Fruit fly (Drosophila melanogaster): Measurements from ENCODE around the gene r-l.

The r-l gene

dm6 chr3R:21060430-21061245 lies 12.5 kb downstream of the r-l start, which contains the start of gene Mvl (continued):
- TF ChIP-seq CG32006 (GFP tag; optimal IDR thresholded peaks at IDR 0.05) (no peak), esn (GFP tag; optimal IDR thresholded peaks at IDR 0.05) (no peak), net (GFP tag; optimal IDR thresholded peaks at IDR 0.05) (no peak), Sox102F (GFP tag; optimal IDR thresholded peaks at IDR 0.05) (no peak), achi (GFP tag; optimal IDR thresholded peaks at IDR 0.05) (peak; percentile 24), pdm3 (GFP tag; optimal IDR thresholded peaks at IDR 0.05) (no peak), Smox (GFP tag; optimal IDR thresholded peaks at IDR 0.05) (no peak), CG6854 (GFP tag; optimal IDR thresholded peaks at IDR 0.05) (no peak), CG10669 (GFP tag; optimal IDR thresholded peaks at IDR 0.05) (no peak), Gug (GFP tag; IDR thresholded peaks at IDR 0.05) (no peak), OdsH (GFP tag; optimal IDR thresholded peaks at IDR 0.05) (no peak), CG15336 (GFP tag; IDR thresholded peaks at IDR 0.05) (no peak; the same call in 1 of the 2 replicates), fd85E (GFP tag; optimal IDR thresholded peaks at IDR 0.05) (no peak), Ets96B (tag; optimal IDR thresholded peaks at IDR 0.05) (no peak), Met (GFP tag; optimal IDR thresholded peaks at IDR 0.05) (no peak), CG6276 (GFP tag; optimal IDR thresholded peaks at IDR 0.05) (no peak), CG8632 (GFP tag; optimal IDR thresholded peaks at IDR 0.05) (no peak), CG10631 (GFP tag; optimal IDR thresholded peaks at IDR 0.05) (no peak), cyc (GFP tag; optimal IDR thresholded peaks at IDR 0.05) (no peak), Hr39 (GFP tag; optimal IDR thresholded peaks at IDR 0.05) (no peak), topi (GFP tag; optimal IDR thresholded peaks at IDR 0.05) (no peak)

dm6 chr3R:21059486-21060356 lies 13.4 kb downstream of the r-l start:
- TF ChIP-seq dac (GFP tag; optimal IDR thresholded peaks at IDR 0.05), result no peak
- TF ChIP-seq CG4318 (GFP tag; optimal IDR thresholded peaks at IDR 0.05), result no peak
- TF ChIP-seq svp (GFP tag), result peak; percentile 70
- peak; percentile 8 for TF ChIP-seq Met (GFP tag; optimal IDR thresholded peaks at IDR 0.05)
- no peak for TF ChIP-seq acj6 (GFP tag; optimal IDR thresholded peaks at IDR 0.05)
- peak; percentile 47 for TF ChIP-seq vri (GFP tag; optimal IDR thresholded peaks at IDR 0.05)
- TF ChIP-seq Blimp-1 (GFP tag; optimal IDR thresholded peaks at IDR 0.05), result no peak
- TF ChIP-seq fkh (GFP tag; optimal IDR thresholded peaks at IDR 0.05), result peak; percentile 42
- TF ChIP-seq Sox102F (GFP tag; optimal IDR thresholded peaks at IDR 0.05), result peak; percentile 17
- no peak for TF ChIP-seq Ets96B (tag; optimal IDR thresholded peaks at IDR 0.05)
- no peak for TF ChIP-seq CG6792 (GFP tag; optimal IDR thresholded peaks at IDR 0.05)
- TF ChIP-seq Sox14 (GFP tag; optimal IDR thresholded peaks at IDR 0.05), result no peak
- no peak for TF ChIP-seq topi (GFP tag; optimal IDR thresholded peaks at IDR 0.05)
- TF ChIP-seq Eip78C (GFP tag), result peak; percentile 66
- TF ChIP-seq Smox (GFP tag; optimal IDR thresholded peaks at IDR 0.05), result no peak
- TF ChIP-seq CG10631 (GFP tag; optimal IDR thresholded peaks at IDR 0.05), result no peak
- TF ChIP-seq CG11902 (GFP tag; optimal IDR thresholded peaks at IDR 0.05), result no peak
- TF ChIP-seq CG16779 (tag; optimal IDR thresholded peaks at IDR 0.05), result no peak

- TF ChIP-seq CG6163 (GFP tag; IDR thresholded peaks at IDR 0.05), result no peak
Measured at dm6 chr3R:21057519-21057918, 15.6 kb downstream of the r-l start.

- TF ChIP-seq fkh (GFP tag; optimal IDR thresholded peaks at IDR 0.05) (no peak), vri (GFP tag; optimal IDR thresholded peaks at IDR 0.05) (no peak), CG11294 (GFP tag; IDR thresholded peaks at IDR 0.05) (no peak), Ets96B (tag; optimal IDR thresholded peaks at IDR 0.05) (no peak), lz (GFP tag; optimal IDR thresholded peaks at IDR 0.05) (no peak), net (GFP tag; optimal IDR thresholded peaks at IDR 0.05) (no peak), Sox15 (GFP tag; optimal IDR thresholded peaks at IDR 0.05) (no peak), CG8119 (GFP tag; IDR thresholded peaks at IDR 0.05) (no peak), Eip75B (GFP tag; optimal IDR thresholded peaks at IDR 0.05) (no peak), Smox (GFP tag; optimal IDR thresholded peaks at IDR 0.05) (no peak), CG7368 (GFP tag; optimal IDR thresholded peaks at IDR 0.05) (no peak), fd59A (GFP tag; optimal IDR thresholded peaks at IDR 0.05) (no peak), CG9139 (GFP tag; optimal IDR thresholded peaks at IDR 0.05) (no peak), Ets21C (GFP tag; optimal IDR thresholded peaks at IDR 0.05) (no peak), acj6 (GFP tag; optimal IDR thresholded peaks at IDR 0.05) (no peak)
Measured at dm6 chr3R:21050875-21051274, 22.2 kb downstream of the r-l start, which contains the start of gene Jhbp15. Jhbp15 (minus strand) TSS chr3R:21050975.

All from whole organism, prepupa.